Fruit fly (Drosophila melanogaster): ENCODE data around the gene Spn77Bc.

DNA sequence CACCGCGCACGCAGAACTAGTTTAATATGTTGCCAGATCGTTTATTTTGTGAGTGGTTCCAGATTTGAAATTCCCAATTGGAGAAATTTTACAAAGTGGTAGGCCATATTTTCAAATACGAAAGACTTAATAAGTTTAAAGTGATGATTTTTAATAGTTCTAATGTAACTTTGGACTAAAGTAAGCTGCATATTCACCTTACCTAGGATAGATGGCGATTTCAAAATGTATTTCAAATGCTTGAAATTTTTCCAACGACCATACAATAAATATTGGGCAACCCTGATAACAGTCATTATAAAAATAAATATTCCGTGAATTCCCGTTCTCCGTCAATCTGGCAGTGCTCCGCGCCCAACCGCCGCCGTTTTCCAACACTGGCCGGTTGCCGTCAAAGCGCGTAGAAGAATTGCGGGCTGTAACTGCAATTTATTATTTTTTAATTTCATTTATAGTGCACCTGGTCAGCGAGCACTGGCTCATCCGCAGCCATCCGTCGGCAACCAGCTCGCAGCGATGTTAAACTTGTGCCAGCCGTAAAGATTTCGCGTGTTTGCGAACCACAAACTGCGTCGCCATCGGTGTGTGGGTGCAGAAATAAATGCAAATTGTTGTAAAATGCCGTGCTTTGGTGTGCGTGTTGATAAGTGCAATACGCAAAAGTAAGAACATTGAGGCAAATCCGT lies 33.6 kb downstream of the Spn77Bc start, which contains the start of the genes Ide and RhoBTB:
- peak; percentile 78 for TF ChIP-seq CG11762 (GFP tag; optimal IDR thresholded peaks at IDR 0.05; ENCODE audit: insufficient read depth)
- TF ChIP-seq CG6276 (GFP tag; optimal IDR thresholded peaks at IDR 0.05) = no peak
- no peak for TF ChIP-seq Eip93F (GFP tag; optimal IDR thresholded peaks at IDR 0.05)
- peak; percentile 41 for TF ChIP-seq Blimp-1 (GFP tag; optimal IDR thresholded peaks at IDR 0.05)
- TF ChIP-seq CG6808 (GFP tag; optimal IDR thresholded peaks at IDR 0.05) = no peak
- TF ChIP-seq CG3919 (GFP tag; optimal IDR thresholded peaks at IDR 0.05) = peak; percentile 76
- TF ChIP-seq lz (GFP tag; optimal IDR thresholded peaks at IDR 0.05) = peak; percentile 92
- peak; percentile 81 for TF ChIP-seq Gug (GFP tag; IDR thresholded peaks at IDR 0.05)
- TF ChIP-seq Hr39 (GFP tag; optimal IDR thresholded peaks at IDR 0.05) = peak; percentile 93
- peak; percentile 41 for TF ChIP-seq net (GFP tag; optimal IDR thresholded peaks at IDR 0.05)
- no peak for TF ChIP-seq CG6854 (GFP tag; optimal IDR thresholded peaks at IDR 0.05)
- TF ChIP-seq CG1621 (tag; optimal IDR thresholded peaks at IDR 0.05) = peak; percentile 58
- TF ChIP-seq dsx (GFP tag; optimal IDR thresholded peaks at IDR 0.05; ENCODE audit: poor library complexity, severe bottlenecking) = peak; percentile 53
